Fruit fly (Drosophila melanogaster) whole organism, embryonic: ENCODE results near the gene HIP-R.

Source experiments
- ATbp ChIP-seq: fragments of 200-800 bp; sonication (Bioruptor generic); optimal IDR thresholded peaks from 2 replicates; lab custom pipeline; 2017; ENCODE audit warnings: missing biosample characterization, mild to moderate bottlenecking, missing genetic modification characterization, missing genetic modification reagents
- Ada2b ChIP-seq: fragments of 200-800 bp; sonication (Bioruptor generic); IDR thresholded peaks from 2 replicates; pipeline ENCODE4 v1.3.6; 2022; ENCODE audit warnings: missing biosample characterization, missing genetic modification characterization
- Bdp1 ChIP-seq: fragments of 200-800 bp; sonication (Bioruptor generic); optimal IDR thresholded peaks from 3 replicates; lab custom pipeline; 2016; ENCODE audit warnings: missing biosample characterization, missing genetic modification characterization
- Blimp-1 ChIP-seq: fragments of 200-800 bp; sonication (Bioruptor generic); optimal IDR thresholded peaks from 3 replicates; lab custom pipeline; 2018; ENCODE audit warnings: missing biosample characterization, missing genetic modification characterization, mild to moderate bottlenecking, moderate library complexity, missing genetic modification reagents
- CG10321 ChIP-seq: fragments of 200-800 bp; sonication (Bioruptor generic); IDR thresholded peaks from 2 replicates; pipeline ENCODE4 v1.3.6; 2022; ENCODE audit warnings: missing biosample characterization, missing genetic modification characterization
- CG11695 ChIP-seq: fragments of 200-800 bp; sonication (Bioruptor generic); IDR thresholded peaks from 3 replicates; pipeline ENCODE4 v1.3.6; 2022; ENCODE audit warnings: missing biosample characterization, missing genetic modification characterization
- CG11723 ChIP-seq: fragments of 200-800 bp; sonication (Bioruptor generic); optimal IDR thresholded peaks from 2 replicates; lab custom pipeline; 2017; ENCODE audit warnings: missing biosample characterization, mild to moderate bottlenecking, missing genetic modification characterization
- CG12391 ChIP-seq: fragments of 200-800 bp; sonication (Bioruptor generic); optimal IDR thresholded peaks from 3 replicates; lab custom pipeline; 2018; ENCODE audit warnings: missing biosample characterization, mild to moderate bottlenecking, missing genetic modification characterization, moderate library complexity
- CG13123 ChIP-seq: fragments of 200-800 bp; sonication (Bioruptor generic); optimal IDR thresholded peaks from 2 replicates; lab custom pipeline; 2016; ENCODE audit warnings: missing biosample characterization, missing genetic modification characterization
- CG13775 ChIP-seq: fragments of 200-800 bp; sonication (Bioruptor generic); optimal IDR thresholded peaks from 3 replicates; lab custom pipeline; 2017; ENCODE audit warnings: missing biosample characterization, mild to moderate bottlenecking, missing genetic modification characterization
- CG15073 ChIP-seq: fragments of 200-800 bp; sonication (Bioruptor generic); optimal IDR thresholded peaks from 2 replicates; lab custom pipeline; 2016; ENCODE audit warnings: missing biosample characterization, missing genetic modification characterization
- CG17385 ChIP-seq: fragments of 200-800 bp; sonication (Bioruptor generic); optimal IDR thresholded peaks from 3 replicates; lab custom pipeline; 2018; ENCODE audit warnings: missing biosample characterization, mild to moderate bottlenecking, missing genetic modification characterization
- CG31365 ChIP-seq: fragments of 200-800 bp; sonication (Bioruptor generic); optimal IDR thresholded peaks from 2 replicates; lab custom pipeline; 2018; ENCODE audit warnings: missing biosample characterization, mild to moderate bottlenecking, missing genetic modification characterization
- CG31388 ChIP-seq: fragments of 200-800 bp; sonication (Bioruptor generic); optimal IDR thresholded peaks from 2 replicates; lab custom pipeline; 2016; ENCODE audit warnings: missing biosample characterization, missing genetic modification characterization
- CG31441 ChIP-seq: fragments of 200-800 bp; sonication (Bioruptor generic); IDR thresholded peaks from 2 replicates; pipeline ENCODE4 v1.3.6; 2022; ENCODE audit warnings: missing biosample characterization, missing genetic modification characterization
- CG4707 ChIP-seq: fragments of 200-800 bp; sonication (Bioruptor generic); optimal IDR thresholded peaks from 2 replicates; lab custom pipeline; 2018; ENCODE audit warnings: missing biosample characterization, mild to moderate bottlenecking, missing genetic modification characterization, moderate library complexity
- CG7372 ChIP-seq: fragments of 200-800 bp; sonication (Bioruptor generic); IDR thresholded peaks from 2 replicates; pipeline ENCODE4 v1.3.6; 2022; ENCODE audit warnings: missing biosample characterization, missing genetic modification characterization
- CG7556 ChIP-seq: fragments of 200-800 bp; sonication (Bioruptor generic); optimal IDR thresholded peaks from 2 replicates; lab custom pipeline; 2017; ENCODE audit warnings: missing biosample characterization, mild to moderate bottlenecking, missing genetic modification characterization
- CG7928 ChIP-seq: fragments of 200-800 bp; sonication (Bioruptor generic); optimal IDR thresholded peaks from 2 replicates; lab custom pipeline; 2017; ENCODE audit warnings: missing biosample characterization, mild to moderate bottlenecking, missing genetic modification characterization
- CG8765 ChIP-seq: fragments of 200-800 bp; sonication (Bioruptor generic); IDR thresholded peaks from 2 replicates; pipeline ENCODE4 v1.3.6; 2022; ENCODE audit warnings: missing biosample characterization, missing genetic modification characterization
- Chrac-16 ChIP-seq: fragments of 200-800 bp; sonication (Bioruptor generic); optimal IDR thresholded peaks from 3 replicates; lab custom pipeline; 2016; ENCODE audit warnings: missing biosample characterization, missing genetic modification characterization
- Dip3 ChIP-seq: fragments of 200-800 bp; sonication (Bioruptor generic); optimal IDR thresholded peaks from 3 replicates; lab custom pipeline; 2016; ENCODE audit warnings: missing biosample characterization, missing genetic modification characterization
- Gsc ChIP-seq: fragments of 200-800 bp; sonication (Bioruptor generic); IDR thresholded peaks from 2 replicates; pipeline ENCODE4 v1.3.6; 2022; ENCODE audit warnings: missing biosample characterization, missing genetic modification characterization
- MTF-1 ChIP-seq: fragments of 200-800 bp; sonication (Bioruptor generic); optimal IDR thresholded peaks from 2 replicates; lab custom pipeline; 2018; ENCODE audit warnings: missing biosample characterization, mild to moderate bottlenecking, missing genetic modification characterization, borderline replicate concordance
- Mrtf ChIP-seq: fragments of 200-800 bp; sonication (Bioruptor generic); IDR thresholded peaks from 3 replicates; pipeline ENCODE4 v1.3.6; 2022; ENCODE audit warnings: missing biosample characterization, missing genetic modification characterization
- Nf-YA ChIP-seq: fragments of 200-800 bp; sonication (Bioruptor generic); IDR thresholded peaks from 2 replicates; pipeline ENCODE4 v1.3.6; 2022; ENCODE audit warnings: missing biosample characterization, missing genetic modification characterization
- Oli ChIP-seq: fragments of 200-800 bp; sonication (Bioruptor generic); optimal IDR thresholded peaks from 2 replicates; lab custom pipeline; 2018; ENCODE audit warnings: missing biosample characterization, mild to moderate bottlenecking, missing genetic modification characterization, moderate library complexity
- Optix ChIP-seq: fragments of 200-800 bp; sonication (Bioruptor generic); IDR thresholded peaks from 3 replicates; pipeline ENCODE4 v1.3.6; 2022; ENCODE audit warnings: missing biosample characterization, missing genetic modification characterization
- Side ChIP-seq: fragments of 200-800 bp; sonication (Bioruptor generic); optimal IDR thresholded peaks from 2 replicates; lab custom pipeline; 2016; ENCODE audit warnings: missing biosample characterization, missing genetic modification characterization
- Sox102F ChIP-seq: fragments of 200-800 bp; sonication (Bioruptor generic); optimal IDR thresholded peaks from 2 replicates; lab custom pipeline; 2018; ENCODE audit warnings: missing biosample characterization, mild to moderate bottlenecking, missing genetic modification characterization, moderate library complexity
- Sry-β ChIP-seq: fragments of 200-800 bp; sonication (Bioruptor generic); optimal IDR thresholded peaks from 2 replicates; lab custom pipeline; 2018; ENCODE audit warnings: missing biosample characterization, mild to moderate bottlenecking, missing genetic modification characterization, moderate library complexity
- Xrp1 ChIP-seq: fragments of 200-800 bp; sonication (Bioruptor generic); IDR thresholded peaks from 2 replicates; pipeline ENCODE4 v1.3.6; 2022; ENCODE audit warnings: missing biosample characterization, missing genetic modification characterization
- bbx ChIP-seq: fragments of 200-800 bp; sonication (Bioruptor generic); IDR thresholded peaks from 2 replicates; pipeline ENCODE4 v1.3.6; 2022; ENCODE audit warnings: missing biosample characterization, missing genetic modification characterization; ENCODE audit not compliant: partially characterized antibody
- cas ChIP-seq: fragments of 200-800 bp; sonication (Bioruptor generic); IDR thresholded peaks from 2 replicates; pipeline ENCODE4 v1.3.6; 2022; ENCODE audit warnings: missing biosample characterization, missing genetic modification characterization
- chm ChIP-seq: fragments of 200-800 bp; sonication (Bioruptor generic); IDR thresholded peaks from 2 replicates; pipeline ENCODE4 v1.3.6; 2022; ENCODE audit warnings: missing biosample characterization, missing genetic modification characterization
- croc ChIP-seq: fragments of 200-800 bp; sonication (Bioruptor generic); conservative IDR thresholded peaks from 3 replicates; pipeline ENCODE4 v1.3.6; 2022; ENCODE audit warnings: missing biosample characterization, missing genetic modification characterization
- ind ChIP-seq: fragments of 200-800 bp; sonication (Bioruptor generic); optimal IDR thresholded peaks from 3 replicates; lab custom pipeline; 2016; ENCODE audit warnings: missing biosample characterization, missing genetic modification characterization
- jumu ChIP-seq: fragments of 200-800 bp; sonication (Bioruptor generic); optimal IDR thresholded peaks from 3 replicates; lab custom pipeline; 2016; ENCODE audit warnings: missing biosample characterization, missing genetic modification characterization
- org-1 ChIP-seq: fragments of 200-800 bp; sonication (Bioruptor generic); optimal IDR thresholded peaks from 2 replicates; lab custom pipeline; 2017; ENCODE audit warnings: missing biosample characterization, missing genetic modification characterization
- peb ChIP-seq: fragments of 200-800 bp; sonication (Bioruptor generic); IDR thresholded peaks from 2 replicates; pipeline ENCODE4 v1.3.6; 2022; ENCODE audit warnings: missing biosample characterization, missing genetic modification characterization
- pho ChIP-seq: fragments of 200-800 bp; sonication (Bioruptor generic); optimal IDR thresholded peaks from 2 replicates; lab custom pipeline; 2016; ENCODE audit warnings: missing biosample characterization, missing genetic modification characterization
- pros ChIP-seq: fragments of 200-800 bp; sonication (Bioruptor generic); optimal IDR thresholded peaks from 3 replicates; lab custom pipeline; 2019; ENCODE audit warnings: missing biosample characterization, mild to moderate bottlenecking, missing genetic modification characterization, moderate library complexity
- rib ChIP-seq: fragments of 200-800 bp; sonication (Bioruptor generic); IDR thresholded peaks from 2 replicates; pipeline ENCODE4 v1.3.6; 2022; ENCODE audit warnings: missing biosample characterization, missing genetic modification characterization
- sc ChIP-seq, 3 experiments: fragments of >200 bp in 2 of 3; fragments of 200-800 bp in 1 of 3; sonication (Bioruptor generic) in 1 of 3; optimal IDR thresholded peaks; 2 replicates in 2 of 3; 3 replicates in 1 of 3; lab custom pipeline; 2017; ENCODE audit warnings: mild to moderate bottlenecking in 1 of 3, missing biosample characterization in 1 of 3, missing genetic modification characterization in 1 of 3, missing genetic modification reagents in 1 of 3
- sisA ChIP-seq: fragments of 200-800 bp; sonication (Bioruptor generic); IDR thresholded peaks from 2 replicates; pipeline ENCODE4 v1.3.6; 2022; ENCODE audit warnings: missing biosample characterization, missing genetic modification characterization
- so ChIP-seq: fragments of 200-800 bp; sonication (Bioruptor generic); IDR thresholded peaks from 3 replicates; pipeline ENCODE4 v1.3.6; 2022; ENCODE audit warnings: missing biosample characterization, missing genetic modification characterization
- stc ChIP-seq: fragments of 200-800 bp; sonication (Bioruptor generic); IDR thresholded peaks from 2 replicates; pipeline ENCODE4 v1.3.6; 2022; ENCODE audit warnings: missing biosample characterization, missing genetic modification characterization
- tgo ChIP-seq: fragments of 200-800 bp; sonication (Bioruptor generic); IDR thresholded peaks from 3 replicates; pipeline ENCODE4 v1.3.6; 2022; ENCODE audit warnings: missing biosample characterization, missing genetic modification characterization
- tin ChIP-seq: fragments of 200-800 bp; sonication (Bioruptor generic); optimal IDR thresholded peaks from 3 replicates; lab custom pipeline; 2016; ENCODE audit warnings: missing biosample characterization, missing genetic modification characterization
- zf30C ChIP-seq: fragments of 200-800 bp; sonication (Bioruptor generic); optimal IDR thresholded peaks from 3 replicates; lab custom pipeline; 2018; ENCODE audit warnings: missing biosample characterization, mild to moderate bottlenecking, missing genetic modification characterization

Gene HIP-R

DNA sequence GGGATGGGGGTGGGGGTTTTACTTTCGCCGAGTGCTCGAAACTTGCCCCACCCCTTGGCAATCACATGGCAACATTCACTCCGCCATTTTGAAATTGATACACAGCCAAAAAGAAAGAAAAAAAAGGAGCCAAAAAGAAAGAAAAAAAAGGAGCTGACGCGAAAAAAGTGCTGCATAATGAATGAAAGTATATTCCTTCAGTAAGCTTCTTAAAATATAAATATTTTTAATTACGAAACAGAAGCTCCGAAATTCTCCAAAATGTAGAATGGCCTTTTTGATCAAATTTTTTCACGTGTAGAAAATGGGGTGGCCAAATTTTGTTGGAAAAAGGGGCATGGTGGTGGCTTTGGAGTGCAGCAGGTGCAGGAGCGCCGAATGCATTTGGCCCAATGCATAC is 21.6 kb upstream of the HIP-R start (continued):
- TF ChIP-seq sc (optimal IDR thresholded peaks at IDR 0.05; lab: Kevin White, UChicago) = no peak
- peak; percentile 14 for TF ChIP-seq sc (GFP tag; optimal IDR thresholded peaks at IDR 0.05; lab: Kevin White, UChicago)
- peak; percentile 15; the same call in 1 of the 2 replicates for TF ChIP-seq stc (GFP tag; lab: Robert Waterston, UW)
- no peak for TF ChIP-seq cas (GFP tag; lab: Robert Waterston, UW)
- no peak for TF ChIP-seq Optix (GFP tag; lab: Robert Waterston, UW)
- TF ChIP-seq Sox102F (GFP tag; lab: Kevin White, UChicago) = peak; percentile 47
- TF ChIP-seq Chrac-16 = peak; percentile 16
- no peak for TF ChIP-seq Side (GFP tag; lab: Kevin White, UChicago)
- no peak for TF ChIP-seq Bdp1 (GFP tag; lab: Kevin White, UChicago)
- no peak for TF ChIP-seq so (GFP tag; lab: Robert Waterston, UW)
- peak; percentile 8 for TF ChIP-seq CG17385 (GFP tag; lab: Kevin White, UChicago)
- TF ChIP-seq Blimp-1 (GFP tag; lab: Kevin White, UChicago) = peak; percentile 57
- TF ChIP-seq CG31388 (GFP tag; lab: Kevin White, UChicago) = no peak
- peak; percentile 49; the same call in 1 of the 2 replicates for TF ChIP-seq Xrp1 (GFP tag; lab: Robert Waterston, UW)
- peak; percentile 18 for TF ChIP-seq ind (GFP tag; lab: Kevin White, UChicago)
- TF ChIP-seq CG12391 (tag; lab: Kevin White, UChicago) = peak; percentile 42
- TF ChIP-seq CG7372 (GFP tag; lab: Robert Waterston, UW) = no peak
- no peak for TF ChIP-seq tin
- TF ChIP-seq pros (GFP tag; lab: Kevin White, UChicago) = no peak
- 0 out of 3 replicates have a peak, but pooled peaks have one; percentile 32 for TF ChIP-seq Mrtf (GFP tag; lab: Robert Waterston, UW)
- TF ChIP-seq CG11695 (GFP tag; lab: Robert Waterston, UW) = no peak
- peak; percentile 10 for TF ChIP-seq CG13775 (GFP tag; lab: Kevin White, UChicago)
- peak; percentile 28; the same call in 1 of the 3 replicates for TF ChIP-seq tgo (GFP tag; lab: Robert Waterston, UW)
- no peak for TF ChIP-seq CG8765 (GFP tag; lab: Robert Waterston, UW)
- no peak for TF ChIP-seq CG10321 (GFP tag; lab: Robert Waterston, UW)
- peak; percentile 27 for TF ChIP-seq ATbp (GFP tag; lab: Kevin White, UChicago)
- peak; percentile 4 for TF ChIP-seq org-1 (GFP tag; lab: Kevin White, UChicago)
- TF ChIP-seq jumu (GFP tag; lab: Kevin White, UChicago) = no peak

DNA sequence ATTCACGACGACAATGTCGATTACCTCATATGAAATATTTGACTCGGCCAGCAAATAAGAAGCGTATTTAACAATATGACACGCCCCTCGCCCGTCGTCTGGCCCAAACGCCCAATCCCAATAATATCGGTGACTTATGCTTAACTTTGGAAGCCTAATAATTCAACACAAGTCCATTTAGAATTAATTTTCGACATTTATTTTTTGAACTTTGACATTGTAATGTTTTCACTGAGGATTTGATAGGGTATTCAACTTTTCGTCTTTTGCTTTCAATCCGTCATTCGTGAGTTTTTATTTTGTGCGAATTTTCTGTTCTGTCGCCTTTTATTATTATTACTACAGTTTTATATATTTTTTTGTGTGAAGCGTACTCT is 17.3 kb upstream of the HIP-R start:
- TF ChIP-seq Dip3 (GFP tag; lab: Kevin White, UChicago) (no peak), CG31365 (tag; lab: Kevin White, UChicago) (no peak), CG7556 (GFP tag; lab: Kevin White, UChicago) (no peak), chm (GFP tag; lab: Robert Waterston, UW) (no peak), Xrp1 (GFP tag; lab: Robert Waterston, UW) (0 out of 2 replicates have a peak, but pooled peaks have one; percentile 9), CG13123 (GFP tag; lab: Kevin White, UChicago) (no peak), CG31441 (no peak), Oli (no peak), so (GFP tag; lab: Robert Waterston, UW) (no peak), bbx (GFP tag; lab: Robert Waterston, UW) (no peak), Ada2b (GFP tag; lab: Robert Waterston, UW) (no peak), Gsc (GFP tag; lab: Robert Waterston, UW) (no peak), MTF-1 (GFP tag; lab: Kevin White, UChicago) (no peak), CG15073 (GFP tag; lab: Kevin White, UChicago) (no peak), tgo (GFP tag; lab: Robert Waterston, UW) (no peak), peb (GFP tag; lab: Robert Waterston, UW) (no peak), sisA (GFP tag; lab: Robert Waterston, UW) (no peak), Sry-β (GFP tag; lab: Kevin White, UChicago) (no peak), CG4707 (GFP tag; lab: Kevin White, UChicago) (no peak), pros (GFP tag; lab: Kevin White, UChicago) (no peak), Nf-YA (GFP tag; lab: Robert Waterston, UW) (no peak), CG7928 (GFP tag; lab: Kevin White, UChicago) (no peak), CG11723 (no peak), croc (GFP tag; lab: Robert Waterston, UW) (no peak), pho (GFP tag; lab: Kevin White, UChicago) (no peak), rib (GFP tag; lab: Robert Waterston, UW) (no peak), CG11695 (GFP tag; lab: Robert Waterston, UW) (no peak), zf30C (GFP tag; lab: Kevin White, UChicago) (no peak)
